Worm (Caenorhabditis elegans) whole organism, mixed stage, embryonic: ENCODE measurements around the gene T25F10.3.

Source experiments
- elt-3 ChIP-seq: fragments of 150-350 bp; optimal IDR thresholded peaks from 2 replicates; lab custom pipeline; 2014; ENCODE audit warnings: missing biosample characterization, missing genetic modification characterization
- mab-5 ChIP-seq: fragments of 150-350 bp; optimal IDR thresholded peaks from 2 replicates; lab custom pipeline; 2014; ENCODE audit warnings: missing biosample characterization, missing genetic modification characterization
- pha-4 ChIP-seq: fragments of 150-350 bp; optimal IDR thresholded peaks from 2 replicates; lab custom pipeline; 2018; ENCODE audit warnings: missing biosample characterization, missing genetic modification reagents, missing genetic modification characterization

ce11 chrV:6773735-6774134 is 28.9 kb downstream of the T25F10.3 start, which contains the start of gene ZC404.16:
- TF ChIP-seq mab-5 (tag; lab: Kevin White, UChicago): no peak
- no peak for TF ChIP-seq pha-4
- no peak for TF ChIP-seq elt-3 (tag; lab: Kevin White, UChicago)
